Worm (Caenorhabditis elegans): ENCODE results near the gene T05E12.8.

Gene T05E12.8

DNA sequence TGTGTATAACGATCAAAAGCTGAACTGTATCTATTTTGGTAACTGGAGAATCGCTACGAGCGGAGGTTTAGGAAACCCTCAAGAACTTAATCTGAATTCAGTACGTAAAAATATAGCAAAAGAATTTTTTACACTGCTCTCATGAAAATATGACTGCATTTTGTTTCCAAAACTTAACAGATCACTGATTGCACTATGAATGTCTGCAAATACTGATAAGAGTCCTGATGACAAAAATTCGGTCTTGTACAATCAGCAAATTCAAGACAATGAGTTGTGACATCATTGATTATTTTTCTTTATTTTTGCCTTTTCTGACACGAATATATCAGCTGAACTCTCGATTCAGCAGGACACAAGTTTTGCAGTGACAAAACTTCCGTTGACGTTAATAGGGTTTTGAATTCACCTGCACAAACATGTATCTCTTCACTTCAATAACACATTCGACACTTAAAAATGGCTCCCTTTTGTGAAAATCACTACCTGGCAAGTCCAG, 21.0 kb downstream of the T05E12.8 start, which contains the start of gene srh-237:
TSS of gene srh-237 (plus strand) at position 449 of the 499 bp plus-strand sequence.
- TF ChIP-seq pqm-1 (tag; optimal IDR thresholded peaks at IDR 0.05) = peak; percentile 80
- TF ChIP-seq nhr-76 (tag; optimal IDR thresholded peaks at IDR 0.05) = no peak
- peak; percentile 35 for TF ChIP-seq skn-1 (tag; optimal IDR thresholded peaks at IDR 0.05)
- TF ChIP-seq elt-2 (tag; optimal IDR thresholded peaks at IDR 0.05) = peak; percentile 79

DNA sequence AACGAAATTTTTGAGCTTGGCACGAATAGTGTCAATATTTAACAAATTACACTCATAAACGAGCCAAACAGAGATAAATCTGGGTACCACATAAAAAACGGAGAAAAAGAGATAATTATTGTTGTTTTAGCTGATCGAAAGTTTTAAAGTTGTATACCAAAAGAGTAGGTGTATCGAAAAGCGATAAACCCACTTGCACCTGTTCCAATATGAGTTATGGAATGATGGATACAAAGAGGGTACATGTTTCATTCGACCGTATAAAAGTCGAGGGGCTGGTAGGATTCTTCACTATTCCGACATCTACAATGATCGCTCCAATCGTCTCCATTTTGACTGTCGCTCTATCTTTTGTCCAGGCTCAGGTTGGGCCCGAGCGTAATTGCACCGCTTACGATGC, 23.3 kb downstream of the T05E12.8 start, which contains the start of gene ZK218.1:
TSS of gene ZK218.1 (plus strand) at position 301 of the 400 bp plus-strand sequence.
- TF ChIP-seq aly-2 (tag; optimal IDR thresholded peaks at IDR 0.05) (no peak), nhr-77 (tag; optimal IDR thresholded peaks at IDR 0.05) (no peak), egl-27 (tag; optimal IDR thresholded peaks at IDR 0.05) (no peak), eor-1 (tag; optimal IDR thresholded peaks at IDR 0.05) (no peak), nhr-28 (tag; optimal IDR thresholded peaks at IDR 0.05) (no peak), tbx-2 (tag; optimal IDR thresholded peaks at IDR 0.05) (no peak), pqm-1 (tag; optimal IDR thresholded peaks at IDR 0.05) (no peak)

DNA sequence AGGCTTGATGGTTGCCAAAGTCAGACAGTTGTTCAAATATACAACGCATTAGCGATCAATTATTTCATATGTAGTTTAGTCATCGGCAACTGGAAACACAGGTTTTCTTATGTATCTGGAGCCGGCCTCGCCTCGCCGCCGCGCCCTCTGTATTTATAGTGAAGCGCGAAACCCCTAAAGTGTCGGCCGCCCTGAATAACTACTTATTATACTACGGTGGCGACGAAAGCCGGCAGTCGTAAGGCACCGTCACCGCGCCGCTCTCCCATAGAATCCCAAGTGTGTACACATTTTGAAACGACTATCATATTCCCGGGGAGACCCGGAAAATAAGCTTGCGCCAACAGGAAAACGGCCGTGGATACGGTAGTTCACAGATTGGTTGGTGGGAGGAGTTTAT, 25.6 kb downstream of the T05E12.8 start:
- TF ChIP-seq ztf-4 (tag; optimal IDR thresholded peaks at IDR 0.05) (no peak), mml-1 (tag; optimal IDR thresholded peaks at IDR 0.05) (no peak), unc-39 (tag; optimal IDR thresholded peaks at IDR 0.05) (no peak), ceh-9 (tag; optimal IDR thresholded peaks at IDR 0.05) (no peak), lin-15B (tag; optimal IDR thresholded peaks at IDR 0.05) (no peak), jun-1 (tag; optimal IDR thresholded peaks at IDR 0.05) (no peak), fkh-2 (tag; optimal IDR thresholded peaks at IDR 0.05) (no peak), zag-1 (tag; optimal IDR thresholded peaks at IDR 0.05) (no peak), ceh-28 (tag; optimal IDR thresholded peaks at IDR 0.05) (no peak), nhr-77 (tag; optimal IDR thresholded peaks at IDR 0.05) (no peak), nhr-12 (tag; optimal IDR thresholded peaks at IDR 0.05) (no peak), pqm-1 (tag; optimal IDR thresholded peaks at IDR 0.05) (no peak), ama-1 (optimal IDR thresholded peaks at IDR 0.05) (no peak), pha-4 (tag; optimal IDR thresholded peaks at IDR 0.05) (no peak)

DNA sequence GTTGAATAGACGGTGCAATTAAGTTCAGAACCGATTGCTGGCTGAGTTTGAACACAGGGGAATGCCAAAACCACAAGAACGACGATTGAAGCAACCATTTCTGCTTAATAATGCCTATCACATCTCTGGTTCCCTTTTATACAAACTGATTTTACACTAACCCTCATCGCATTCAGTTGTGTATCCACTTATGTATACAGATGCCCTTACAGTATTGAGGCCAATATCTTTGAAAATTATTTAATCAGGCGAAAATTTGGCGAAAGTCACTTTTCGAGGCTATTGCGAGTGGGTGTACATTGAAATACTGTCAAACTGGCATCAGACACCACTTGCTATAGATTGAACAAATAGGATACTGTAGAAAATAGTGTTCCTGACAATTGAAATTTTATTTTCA, 29.7 kb downstream of the T05E12.8 start, which contains the start of the genes ZK218.3 and ZK218.4:
TSS of gene ZK218.3 (minus strand) at position 101 of the 400 bp plus-strand sequence.
TSS of gene ZK218.4 (plus strand) at position 186 of the 400 bp plus-strand sequence.
- TF ChIP-seq R02D3.7 (tag; optimal IDR thresholded peaks at IDR 0.05) (no peak), ceh-16 (tag; optimal IDR thresholded peaks at IDR 0.05) (no peak), nhr-25 (tag; optimal IDR thresholded peaks at IDR 0.05) (no peak), pqm-1 (tag; optimal IDR thresholded peaks at IDR 0.05) (no peak), ama-1 (optimal IDR thresholded peaks at IDR 0.05) (no peak), unc-39 (tag; optimal IDR thresholded peaks at IDR 0.05) (no peak), ceh-28 (tag; optimal IDR thresholded peaks at IDR 0.05) (no peak), nhr-67 (tag; optimal IDR thresholded peaks at IDR 0.05) (no peak), snpc-4 (tag; optimal IDR thresholded peaks at IDR 0.05) (no peak), jun-1 (tag; optimal IDR thresholded peaks at IDR 0.05) (no peak), nhr-237 (tag; optimal IDR thresholded peaks at IDR 0.05) (no peak), nhr-12 (tag; optimal IDR thresholded peaks at IDR 0.05) (no peak), sea-2 (GFP tag; optimal IDR thresholded peaks at IDR 0.05) (no peak), mdl-1 (tag; optimal IDR thresholded peaks at IDR 0.05) (no peak), unc-62 (GFP tag; optimal IDR thresholded peaks at IDR 0.05) (no peak), ceh-9 (tag; optimal IDR thresholded peaks at IDR 0.05) (no peak)

DNA sequence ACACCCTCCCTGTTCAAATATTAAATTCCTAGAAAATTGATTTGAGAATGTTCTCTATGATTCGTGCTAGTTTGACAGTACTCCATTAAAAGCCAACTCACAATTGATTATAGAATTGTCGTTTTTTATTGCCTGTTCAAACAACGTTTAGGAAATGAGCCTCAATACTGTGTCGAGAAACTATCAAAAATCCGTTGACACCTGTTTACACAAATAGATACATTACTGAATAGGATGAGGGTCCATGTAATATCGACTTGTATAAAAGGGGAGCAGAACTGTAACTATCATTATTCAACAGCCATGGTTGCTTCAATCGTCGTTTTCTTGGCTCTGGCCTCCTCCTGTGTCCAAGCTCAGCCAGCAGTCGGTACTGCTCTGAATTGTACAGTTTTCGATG, 31.9 kb downstream of the T05E12.8 start, which contains the start of gene ZK218.5:
TSS of gene ZK218.5 (plus strand) at position 301 of the 400 bp plus-strand sequence.
- TF ChIP-seq nhr-76 (tag; optimal IDR thresholded peaks at IDR 0.05) = no peak

DNA sequence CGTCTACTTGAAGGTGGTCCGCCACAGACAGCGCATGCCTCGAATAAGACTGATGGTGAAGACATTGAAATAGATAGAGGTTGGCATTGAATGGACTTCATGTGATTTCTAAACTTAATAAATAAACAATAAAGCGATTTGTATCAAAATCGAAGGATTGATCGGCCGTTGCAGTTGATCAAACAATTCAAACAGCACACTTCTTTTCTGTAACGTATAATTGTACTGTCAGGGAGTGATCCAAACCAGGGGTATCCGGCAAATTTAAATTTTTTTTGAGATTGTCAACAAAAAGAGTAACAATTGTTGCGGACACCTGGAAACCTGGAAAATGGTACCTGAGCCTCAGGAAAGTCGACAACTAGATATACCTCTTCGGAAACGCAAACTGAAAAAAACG, 35.6 kb downstream of the T05E12.8 start, which contains the start of gene nhr-248:
TSS of gene nhr-248 (minus strand) at position 101 of the 400 bp plus-strand sequence.
- TF ChIP-seq fos-1 (tag; optimal IDR thresholded peaks at IDR 0.05) (no peak), skn-1 (tag; optimal IDR thresholded peaks at IDR 0.05) (no peak), nhr-77 (tag; optimal IDR thresholded peaks at IDR 0.05) (no peak), mml-1 (tag; optimal IDR thresholded peaks at IDR 0.05) (no peak), zag-1 (tag; optimal IDR thresholded peaks at IDR 0.05) (no peak), hmg-11 (tag; optimal IDR thresholded peaks at IDR 0.05) (no peak), nhr-43 (tag; optimal IDR thresholded peaks at IDR 0.05; ENCODE audit: poor library complexity, severe bottlenecking) (no peak), egl-5 (tag; optimal IDR thresholded peaks at IDR 0.05) (no peak), ceh-28 (tag; optimal IDR thresholded peaks at IDR 0.05) (no peak), ztf-4 (tag; optimal IDR thresholded peaks at IDR 0.05) (no peak), jun-1 (tag; optimal IDR thresholded peaks at IDR 0.05) (no peak), unc-62 (GFP tag; optimal IDR thresholded peaks at IDR 0.05) (no peak)
